Fruit fly (Drosophila melanogaster): ENCODE results near the gene ush.

ush gene

dm6 chr2L:435311-435806 is 40.7 kb upstream of the ush start (continued):
- TF ChIP-seq CG10654 (GFP tag; optimal IDR thresholded peaks at IDR 0.05) (no peak), CG17361 (GFP tag; IDR thresholded peaks at IDR 0.05) (peak; percentile 33; the same call in 1 of the 3 replicates), CG17359 (tag; optimal IDR thresholded peaks at IDR 0.05) (peak; percentile 57), bigmax (GFP tag; optimal IDR thresholded peaks at IDR 0.05) (no peak), CG13624 (GFP tag; optimal IDR thresholded peaks at IDR 0.05) (no peak), CG9215 (GFP tag; IDR thresholded peaks at IDR 0.05) (no peak), sr (GFP tag; IDR thresholded peaks at IDR 0.05) (no peak), unpg (GFP tag; optimal IDR thresholded peaks at IDR 0.05) (peak; percentile 46), CG2116 (GFP tag; optimal IDR thresholded peaks at IDR 0.05) (no peak), kay (GFP tag; optimal IDR thresholded peaks at IDR 0.05) (no peak), Nf-YA (GFP tag; IDR thresholded peaks at IDR 0.05) (no peak), al (GFP tag; IDR thresholded peaks at IDR 0.05) (no peak), CG32772 (GFP tag; IDR thresholded peaks at IDR 0.05) (no peak), Sry-β (GFP tag; optimal IDR thresholded peaks at IDR 0.05) (no peak), nmo (GFP tag; optimal IDR thresholded peaks at IDR 0.05) (peak; percentile 41), jigr1 (GFP tag; IDR thresholded peaks at IDR 0.05) (no peak), bab2 (GFP tag; optimal IDR thresholded peaks at IDR 0.05) (no peak), CG15479 (GFP tag; optimal IDR thresholded peaks at IDR 0.05) (no peak), CG3163 (GFP tag; optimal IDR thresholded peaks at IDR 0.05) (no peak), lov (optimal IDR thresholded peaks at IDR 0.05) (no peak), lov (GFP tag; IDR thresholded peaks at IDR 0.05) (0 out of 3 replicates have a peak, but pooled peaks have one; percentile 17), Lpt (GFP tag; optimal IDR thresholded peaks at IDR 0.05) (no peak), usp (GFP tag; optimal IDR thresholded peaks at IDR 0.05) (no peak), pb (GFP tag; optimal IDR thresholded peaks at IDR 0.05) (no peak), CG13894 (tag; optimal IDR thresholded peaks at IDR 0.05) (no peak), Trl (optimal IDR thresholded peaks at IDR 0.05) (no peak), Trl (GFP tag; optimal IDR thresholded peaks at IDR 0.05) (no peak), CG7271 (tag; optimal IDR thresholded peaks at IDR 0.05) (no peak), CG12659 (GFP tag; optimal IDR thresholded peaks at IDR 0.05) (no peak), phol (tag; optimal IDR thresholded peaks at IDR 0.05) (peak; percentile 24), CG8089 (GFP tag; optimal IDR thresholded peaks at IDR 0.05) (no peak), Mrtf (GFP tag; IDR thresholded peaks at IDR 0.05) (no peak), CG1024 (GFP tag; IDR thresholded peaks at IDR 0.05) (no peak), CG5180 (GFP tag; optimal IDR thresholded peaks at IDR 0.05) (no peak), wek (GFP tag; optimal IDR thresholded peaks at IDR 0.05) (no peak), gcm2 (GFP tag; optimal IDR thresholded peaks at IDR 0.05) (no peak), CG3065 (GFP tag; optimal IDR thresholded peaks at IDR 0.05) (no peak), oc (tag; optimal IDR thresholded peaks at IDR 0.05) (no peak), CG6689 (GFP tag; IDR thresholded peaks at IDR 0.05) (0 out of 2 replicates have a peak, but pooled peaks have one; percentile 21), CG4854 (GFP tag; optimal IDR thresholded peaks at IDR 0.05) (no peak), Hr39 (optimal IDR thresholded peaks at IDR 0.05) (no peak), da (GFP tag; optimal IDR thresholded peaks at IDR 0.05) (no peak), Dad (GFP tag; optimal IDR thresholded peaks at IDR 0.05) (no peak), gsb-n (tag; optimal IDR thresholded peaks at IDR 0.05) (no peak), Awh (GFP tag; IDR thresholded peaks at IDR 0.05) (no peak), maf-S (GFP tag; optimal IDR thresholded peaks at IDR 0.05) (no peak), dati (GFP tag; IDR thresholded peaks at IDR 0.05) (no peak), tup (GFP tag; optimal IDR thresholded peaks at IDR 0.05) (no peak), crp (GFP tag; optimal IDR thresholded peaks at IDR 0.05) (no peak), CG9727 (GFP tag; optimal IDR thresholded peaks at IDR 0.05) (no peak), mld (GFP tag; IDR thresholded peaks at IDR 0.05; ENCODE audit: partially characterized antibody) (no peak), CG13287 (GFP tag; IDR thresholded peaks at IDR 0.05; ENCODE audit: partially characterized antibody) (no peak), CG7745 (tag; optimal IDR thresholded peaks at IDR 0.05) (no peak)

Data from whole organism, embryonic.